Worm (Caenorhabditis elegans): Measurements from ENCODE around the gene C08H9.16.

C08H9.16 gene

DNA sequence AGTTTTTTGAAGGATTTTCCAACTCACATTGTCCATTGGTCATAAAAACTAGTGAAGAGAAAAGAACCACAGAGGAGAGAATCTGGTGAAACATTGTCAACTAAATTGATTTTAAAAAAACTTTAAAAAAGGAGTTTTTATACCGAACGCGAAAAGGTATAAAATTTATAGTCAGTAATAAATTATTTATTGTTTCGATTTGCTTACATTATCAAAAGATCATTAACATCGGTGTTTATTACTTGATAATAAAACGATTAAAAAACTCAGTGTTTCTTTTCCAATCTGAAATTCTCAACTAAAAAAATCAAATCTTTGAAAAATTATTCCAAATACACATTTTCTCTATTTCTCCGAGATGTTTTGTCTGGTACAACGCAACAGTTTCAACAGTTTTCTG, 23.6 kb downstream of the C08H9.16 start, which contains the start of gene F26C11.4:
Gene F26C11.4, minus strand, starts transcription at position 101 of the 400 bp plus-strand sequence.
- TF ChIP-seq dmd-9 (GFP tag; IDR thresholded peaks at IDR 0.05) (no peak), fkh-10 (GFP tag; optimal IDR thresholded peaks at IDR 0.05) (no peak), Y48G9A.11 (GFP tag; IDR thresholded peaks at IDR 0.05) (no peak), unc-62 (GFP tag; optimal IDR thresholded peaks at IDR 0.05 in 1 of 2) (no peak), unc-62 (tag; optimal IDR thresholded peaks at IDR 0.05) (no peak)

DNA sequence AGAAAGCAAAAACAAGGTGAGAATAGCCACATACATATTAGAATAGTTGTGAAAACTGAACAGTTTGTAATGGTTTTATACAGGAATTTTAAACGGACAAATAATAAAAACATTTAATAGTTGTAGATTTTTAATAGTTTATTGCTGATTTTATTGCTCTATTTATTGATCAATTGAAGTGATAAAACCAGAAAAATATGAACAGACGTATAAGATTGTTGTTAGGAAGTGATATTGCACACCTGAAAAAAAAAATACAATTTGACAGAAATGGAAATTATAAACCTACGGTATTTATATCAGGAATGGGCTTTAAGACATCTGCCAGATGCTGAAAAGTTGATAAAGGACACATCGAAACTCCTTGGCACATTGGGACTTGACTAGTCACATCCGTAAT, 25.3 kb downstream of the C08H9.16 start, which contains the start of gene C05C10.8:
Gene C05C10.8, minus strand, starts transcription at position 101 of the 400 bp plus-strand sequence.
- TF ChIP-seq rbr-2 (tag; optimal IDR thresholded peaks at IDR 0.05) (no peak), aha-1 (tag) (no peak), mep-1 (tag; optimal IDR thresholded peaks at IDR 0.05) (no peak), saeg-2 (GFP tag; IDR thresholded peaks at IDR 0.05) (no peak), nhr-28 (tag; optimal IDR thresholded peaks at IDR 0.05) (no peak), hlh-30 (tag; optimal IDR thresholded peaks at IDR 0.05; ENCODE audit: insufficient read depth) (no peak), lir-3 (tag; optimal IDR thresholded peaks at IDR 0.05) (no peak), unc-130 (GFP tag; optimal IDR thresholded peaks at IDR 0.05) (no peak), unc-62 (GFP tag; optimal IDR thresholded peaks at IDR 0.05 in 1 of 2) (no peak), unc-62 (tag; optimal IDR thresholded peaks at IDR 0.05) (no peak), F37D6.2 (tag; optimal IDR thresholded peaks at IDR 0.05) (no peak), lim-7 (GFP tag; IDR thresholded peaks at IDR 0.05) (no peak), zag-1 (tag; optimal IDR thresholded peaks at IDR 0.05) (no peak), nhr-10 (tag; optimal IDR thresholded peaks at IDR 0.05) (no peak), ama-1 (optimal IDR thresholded peaks at IDR 0.05) (no peak), nhr-42 (GFP tag; IDR thresholded peaks at IDR 0.05) (no peak), skn-1 (tag; optimal IDR thresholded peaks at IDR 0.05) (no peak), ceh-62 (tag; optimal IDR thresholded peaks at IDR 0.05) (no peak), mes-2 (tag; optimal IDR thresholded peaks at IDR 0.05; ENCODE audit: poor library complexity, severe bottlenecking) (no peak), dve-1 (tag; optimal IDR thresholded peaks at IDR 0.05; ENCODE audit: insufficient read depth) (no peak), nhr-102 (tag; optimal IDR thresholded peaks at IDR 0.05) (no peak)

DNA sequence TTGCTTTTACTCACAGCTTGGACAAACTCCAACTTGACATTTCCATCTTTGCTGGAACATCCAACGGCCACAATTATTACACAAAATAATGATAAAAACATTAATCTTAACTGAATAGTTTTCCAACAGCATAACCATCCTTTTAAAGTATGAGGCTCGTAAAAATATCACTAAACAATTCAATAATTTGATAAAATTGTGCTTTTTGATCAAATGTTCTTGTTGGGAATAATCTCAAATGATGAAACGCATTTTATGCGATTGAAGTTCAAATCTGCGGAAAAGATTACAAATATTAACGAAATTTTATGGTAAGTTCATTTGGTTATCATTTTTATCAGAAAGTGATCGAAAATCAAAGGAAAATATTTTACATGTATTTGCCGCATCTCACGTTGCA, 27.9 kb downstream of the C08H9.16 start, which contains the start of gene pho-10:
Gene pho-10, minus strand, starts transcription at position 101 of the 400 bp plus-strand sequence.
- TF ChIP-seq nhr-76 (tag; optimal IDR thresholded peaks at IDR 0.05) (no peak), nhr-77 (tag; optimal IDR thresholded peaks at IDR 0.05) (no peak), ztf-11 (tag; optimal IDR thresholded peaks at IDR 0.05) (no peak), ceh-28 (tag; optimal IDR thresholded peaks at IDR 0.05) (no peak), madf-9 (GFP tag; conservative IDR thresholded peaks at IDR 0.05) (no peak), fos-1 (tag; optimal IDR thresholded peaks at IDR 0.05) (no peak), nhr-41 (GFP tag; IDR thresholded peaks at IDR 0.05) (no peak)

DNA sequence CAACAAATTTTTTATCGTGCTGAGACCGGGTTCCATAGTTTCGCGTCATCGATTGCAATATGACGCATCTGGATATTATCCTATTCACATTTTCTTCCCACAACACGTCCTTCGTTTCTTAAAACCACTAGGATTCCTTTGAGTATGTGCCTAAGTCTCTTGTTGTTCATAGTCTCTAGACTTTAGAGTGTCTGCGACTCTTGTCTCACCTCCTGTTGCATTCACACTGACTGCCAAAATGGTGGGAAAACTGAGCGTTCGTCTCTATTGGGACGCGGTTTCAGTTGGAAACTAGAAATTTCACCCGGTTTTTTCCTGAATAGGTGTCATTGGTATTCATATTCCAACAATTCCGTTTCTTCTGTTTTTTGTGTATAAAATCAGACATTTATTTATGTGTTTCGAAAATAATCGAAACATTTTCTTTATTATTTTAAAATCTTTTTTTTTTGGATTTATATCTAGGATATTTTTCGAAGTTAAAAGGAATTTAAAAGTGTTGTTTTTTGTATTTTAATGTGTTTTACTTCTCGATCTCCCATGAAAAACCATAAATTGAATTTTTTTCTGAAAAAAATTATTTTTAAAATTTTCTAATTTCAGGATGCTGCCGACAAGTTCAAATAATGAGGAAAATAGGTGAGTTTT, 29.2 kb downstream of the C08H9.16 start, which contains the start of gene C05C10.2:
Gene C05C10.2, plus strand, starts transcription at position 598 of the 648 bp plus-strand sequence.
- TF ChIP-seq gei-8 (GFP tag; optimal IDR thresholded peaks at IDR 0.05) (no peak), sdz-12 (GFP tag; optimal IDR thresholded peaks at IDR 0.05) (no peak), tra-1 (GFP tag; IDR thresholded peaks at IDR 0.05) (no peak), dve-1 (tag; optimal IDR thresholded peaks at IDR 0.05; ENCODE audit: insufficient read depth) (no peak), pha-4 (GFP tag; IDR thresholded peaks at IDR 0.05) (no peak), pha-4 (tag; optimal IDR thresholded peaks at IDR 0.05) (no peak), unc-62 (GFP tag; optimal IDR thresholded peaks at IDR 0.05 in 1 of 2) (peak in 1 of 2 experiments; percentile 42), unc-62 (tag; optimal IDR thresholded peaks at IDR 0.05) (no peak), ctbp-1 (GFP tag; IDR thresholded peaks at IDR 0.05) (no peak), nhr-102 (tag; optimal IDR thresholded peaks at IDR 0.05) (no peak), daf-8 (GFP tag; IDR thresholded peaks at IDR 0.05) (no peak), lim-7 (GFP tag; IDR thresholded peaks at IDR 0.05) (no peak), aha-1 (tag) (peak; percentile 72)

All from whole organism, L4 larva.